Worm (Caenorhabditis elegans) whole organism, young adult: ENCODE data around the gene cks-1.

Source experiments
- Y53F4B.3 ChIP-seq: fragments of 200-800 bp; sonication (Bioruptor generic); IDR thresholded peaks from 2 replicates; pipeline ENCODE4 v1.3.6; 2022; ENCODE audit warnings: missing genetic modification reagents, missing genetic modification characterization, missing compliant biosample characterization
- chd-7 ChIP-seq: sonication (generic microtip); optimal IDR thresholded peaks from 2 replicates; lab custom pipeline; 2016; ENCODE audit warnings: mild to moderate bottlenecking, missing genetic modification characterization, moderate library complexity, missing compliant biosample characterization
- hmg-20 ChIP-seq: fragments of 200-800 bp; sonication (Bioruptor generic); IDR thresholded peaks from 2 replicates; pipeline ENCODE4 v1.3.6; 2022; ENCODE audit warnings: missing genetic modification reagents, missing genetic modification characterization, missing compliant biosample characterization
- lin-54 ChIP-seq: fragments of 200-800 bp; sonication (Bioruptor generic); optimal IDR thresholded peaks from 2 replicates; lab custom pipeline; 2018; ENCODE audit warnings: mild to moderate bottlenecking, missing genetic modification characterization, missing compliant biosample characterization
- nfya-2 ChIP-seq: fragments of 200-800 bp; sonication (Bioruptor generic); IDR thresholded peaks from 2 replicates; pipeline ENCODE4 v1.3.6; 2022; ENCODE audit warnings: missing genetic modification reagents, missing genetic modification characterization, missing compliant biosample characterization
- snpc-4 ChIP-seq, 5 experiments: fragments of 150-350 bp in 1 of 5; sonication (generic microtip) in 4 of 5; optimal IDR thresholded peaks; 2 replicates each; lab custom pipeline; 2014 to 2018; ENCODE audit warnings: missing genetic modification characterization in 5 of 5, missing biosample characterization in 3 of 5, antibody characterized with exemption in 2 of 5, mild to moderate bottlenecking in 2 of 5, missing compliant biosample characterization in 2 of 5, missing genotype in 2 of 5, moderate library complexity in 2 of 5, missing genetic modification reagents in 1 of 5
- ztf-22 ChIP-seq: fragments of 200-800 bp; sonication (Bioruptor generic); optimal IDR thresholded peaks from 2 replicates; lab custom pipeline; 2018; ENCODE audit warnings: mild to moderate bottlenecking, missing genetic modification characterization, moderate library complexity, missing compliant biosample characterization

ce11 chrIV:8476166-8476565 is 37.6 kb upstream of the cks-1 start:
- TF ChIP-seq Y53F4B.3 (GFP tag; lab: Robert Waterston, UW) (no peak), chd-7 (no peak), lin-54 (GFP tag; lab: Kevin White, UChicago) (no peak), hmg-20 (GFP tag; lab: Robert Waterston, UW) (no peak), nfya-2 (no peak), snpc-4 (GFP tag; optimal IDR thresholded peaks at IDR 0.05; lab: Kevin White, UChicago) (no peak), snpc-4 (tag; optimal IDR thresholded peaks at IDR 0.05; lab: Kevin White, UChicago) (no peak), ztf-22 (GFP tag; lab: Kevin White, UChicago) (no peak)
